Worm (Caenorhabditis elegans): ENCODE measurements around the gene F56C4.2.

DNA sequence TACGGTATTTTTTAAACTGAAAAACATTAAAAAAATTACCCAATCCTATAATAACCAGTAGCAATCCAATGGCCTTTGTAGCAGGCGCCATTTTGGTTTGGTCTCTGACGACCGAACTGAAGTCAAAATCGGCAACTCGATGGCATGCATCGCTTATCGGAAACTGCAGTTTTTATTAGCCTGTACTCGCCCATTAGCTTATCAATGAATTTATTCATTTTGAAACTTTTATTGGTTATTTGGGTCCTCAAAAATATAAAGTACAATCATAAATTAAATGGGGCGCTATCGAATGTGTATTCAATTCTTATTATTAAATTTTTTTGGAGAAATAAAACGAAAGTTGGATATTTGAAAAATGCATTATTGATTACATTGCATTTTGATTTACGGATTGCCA lies 10.4 kb upstream of the F56C4.2 start, which contains the start of gene R09H10.5:
- no peak for TF ChIP-seq mcd-1 (GFP tag; IDR thresholded peaks at IDR 0.05)
- no peak for TF ChIP-seq ama-1 (optimal IDR thresholded peaks at IDR 0.05)
- TF ChIP-seq ama-1 (GFP tag; optimal IDR thresholded peaks at IDR 0.05): no peak
- no peak for TF ChIP-seq F23B12.7 (tag; optimal IDR thresholded peaks at IDR 0.05; ENCODE audit: insufficient read depth)
- TF ChIP-seq F57A8.1 (GFP tag; optimal IDR thresholded peaks at IDR 0.05): no peak
- TF ChIP-seq hmg-20 (GFP tag; IDR thresholded peaks at IDR 0.05): no peak
- no peak for TF ChIP-seq pbrm-1 (GFP tag; IDR thresholded peaks at IDR 0.05)
- no peak for TF ChIP-seq ekl-4 (GFP tag; IDR thresholded peaks at IDR 0.05)
- no peak for TF ChIP-seq egl-18 (GFP tag; IDR thresholded peaks at IDR 0.05)
- TF ChIP-seq fkh-3 (tag; optimal IDR thresholded peaks at IDR 0.05): no peak

All from whole organism, young adult.